Worm (Caenorhabditis elegans) whole organism, L1 larva: ENCODE results near the gene T28F3.9.

Source experiments
- Y116A8C.19 ChIP-seq: sonication (generic microtip); optimal IDR thresholded peaks from 2 replicates; lab custom pipeline; 2016; ENCODE audit warnings: missing compliant biosample characterization, missing genetic modification characterization, borderline replicate concordance
- ama-1 ChIP-seq: fragments of 150-350 bp; optimal IDR thresholded peaks from 2 replicates; lab custom pipeline; 2014
- lsy-2 ChIP-seq, 2 experiments: fragments of 150-350 bp; optimal IDR thresholded peaks; 2 replicates each; lab custom pipeline; 2014; ENCODE audit warnings: missing biosample characterization in 2 of 2, missing genetic modification characterization in 2 of 2
- nhr-237 ChIP-seq: fragments of 150-350 bp; optimal IDR thresholded peaks from 2 replicates; lab custom pipeline; 2014; ENCODE audit warnings: missing biosample characterization, missing genetic modification characterization

DNA sequence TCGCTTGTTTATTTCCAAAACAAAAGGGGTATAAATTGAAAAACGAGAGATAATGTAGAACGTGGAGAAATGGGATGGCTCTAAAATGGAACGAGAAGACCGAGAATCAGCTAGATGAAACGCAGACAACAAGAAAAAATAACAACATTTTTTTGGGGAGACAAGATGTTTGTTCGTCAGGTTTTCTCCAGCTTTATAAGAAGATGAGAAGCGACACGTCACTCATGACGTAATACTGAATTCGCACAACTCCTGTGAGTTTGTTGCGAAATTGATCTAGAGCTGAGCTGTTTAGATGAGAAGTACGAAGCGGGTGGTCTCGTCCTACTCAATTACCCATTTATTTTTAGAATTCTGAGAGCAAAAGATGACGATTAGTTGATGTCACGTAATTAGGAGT, 23.0 kb upstream of the T28F3.9 start:
- no peak for TF ChIP-seq Y116A8C.19
- no peak for TF ChIP-seq ama-1 (lab: Kevin White, UChicago)
- TF ChIP-seq nhr-237 (tag; lab: Kevin White, UChicago): no peak
- peak in 1 of 2 experiments; percentile 59 for TF ChIP-seq lsy-2 (tag; optimal IDR thresholded peaks at IDR 0.05; lab: Kevin White, UChicago)
